Fruit fly (Drosophila melanogaster): Measurements from ENCODE around the gene CG7988.

CG7988 gene

dm6 chr3R:18183244-18183643, 37.1 kb upstream of the CG7988 start, which contains the start of gene cdm (continued):
- TF ChIP-seq dmrt99B (tag; optimal IDR thresholded peaks at IDR 0.05) (no peak), MBD-R2 (GFP tag; IDR thresholded peaks at IDR 0.05) (peak; percentile 87), ase (GFP tag; IDR thresholded peaks at IDR 0.05) (no peak), sna (GFP tag; IDR thresholded peaks at IDR 0.05; ENCODE audit: partially characterized antibody) (peak; percentile 27; the same call in 1 of the 2 replicates), mam (GFP tag; optimal IDR thresholded peaks at IDR 0.05) (no peak), Dip2 (GFP tag; IDR thresholded peaks at IDR 0.05) (no peak), az2 (GFP tag; optimal IDR thresholded peaks at IDR 0.05) (no peak), z (GFP tag; IDR thresholded peaks at IDR 0.05) (0 out of 3 replicates have a peak, but pooled peaks have one; percentile 35), CG10431 (GFP tag; optimal IDR thresholded peaks at IDR 0.05) (no peak), CG11696 (GFP tag; IDR thresholded peaks at IDR 0.05) (no peak), dm (GFP tag; optimal IDR thresholded peaks at IDR 0.05) (no peak), bcd (GFP tag; optimal IDR thresholded peaks at IDR 0.05) (peak; percentile 3), jumu (GFP tag; optimal IDR thresholded peaks at IDR 0.05) (no peak), CG34422 (GFP tag; IDR thresholded peaks at IDR 0.05) (no peak), stc (GFP tag; IDR thresholded peaks at IDR 0.05) (no peak), Fer1 (GFP tag; optimal IDR thresholded peaks at IDR 0.05) (no peak), Lim3 (GFP tag; IDR thresholded peaks at IDR 0.05) (no peak), CG1792 (GFP tag; optimal IDR thresholded peaks at IDR 0.05) (no peak), CG43689 (GFP tag; IDR thresholded peaks at IDR 0.05) (no peak), sob (GFP tag; IDR thresholded peaks at IDR 0.05) (no peak), CG3726 (GFP tag; IDR thresholded peaks at IDR 0.05) (no peak), Dip3 (GFP tag; optimal IDR thresholded peaks at IDR 0.05) (no peak), C15 (GFP tag; IDR thresholded peaks at IDR 0.05) (no peak), Hmx (GFP tag; optimal IDR thresholded peaks at IDR 0.05) (no peak), lilli (GFP tag; optimal IDR thresholded peaks at IDR 0.05) (no peak), CG15011 (GFP tag; optimal IDR thresholded peaks at IDR 0.05) (no peak), stwl (tag; optimal IDR thresholded peaks at IDR 0.05) (peak; percentile 86), Myb (GFP tag; optimal IDR thresholded peaks at IDR 0.05) (no peak), sug (tag; optimal IDR thresholded peaks at IDR 0.05) (no peak), fd3F (GFP tag; optimal IDR thresholded peaks at IDR 0.05) (no peak), CG9797 (GFP tag; optimal IDR thresholded peaks at IDR 0.05) (peak; percentile 84), CG1832 (GFP tag; optimal IDR thresholded peaks at IDR 0.05) (no peak), CG1602 (GFP tag; optimal IDR thresholded peaks at IDR 0.05) (no peak), CG6683 (GFP tag; optimal IDR thresholded peaks at IDR 0.05) (no peak), CG9215 (GFP tag; IDR thresholded peaks at IDR 0.05) (no peak), Optix (GFP tag; IDR thresholded peaks at IDR 0.05) (no peak), PHDP (tag; optimal IDR thresholded peaks at IDR 0.05) (no peak), Six4 (GFP tag; optimal IDR thresholded peaks at IDR 0.05) (no peak), zen (tag; optimal IDR thresholded peaks at IDR 0.05) (no peak), CG6175 (GFP tag; IDR thresholded peaks at IDR 0.05) (no peak), disco-r (GFP tag; optimal IDR thresholded peaks at IDR 0.05) (no peak), gfzf (GFP tag; optimal IDR thresholded peaks at IDR 0.05) (peak; percentile 79), CG31224 (GFP tag; IDR thresholded peaks at IDR 0.05) (no peak), HmgZ (tag; optimal IDR thresholded peaks at IDR 0.05) (peak; percentile 4), B-H1 (GFP tag; IDR thresholded peaks at IDR 0.05) (no peak), Sox100B (GFP tag; optimal IDR thresholded peaks at IDR 0.05) (no peak), sim (GFP tag; IDR thresholded peaks at IDR 0.05) (no peak), CG6854 (GFP tag; optimal IDR thresholded peaks at IDR 0.05) (no peak), CG10321 (GFP tag; IDR thresholded peaks at IDR 0.05) (no peak), chinmo (GFP tag; IDR thresholded peaks at IDR 0.05; ENCODE audit: partially characterized antibody) (no peak), Elba2 (GFP tag; optimal IDR thresholded peaks at IDR 0.05) (peak; percentile 32), CG17568 (GFP tag; optimal IDR thresholded peaks at IDR 0.05) (no peak), CG4617 (GFP tag; optimal IDR thresholded peaks at IDR 0.05; ENCODE audit: borderline replicate concordance) (peak; percentile 49)

All from whole organism, embryonic.